Fruit fly (Drosophila melanogaster) whole organism, pupa: Measurements from ENCODE around the gene Arf4.

Experiments
- CG12605 ChIP-seq: fragments of 200-800 bp; sonication (Bioruptor generic); IDR thresholded peaks from 2 replicates; pipeline ENCODE4 v1.3.6; 2022; ENCODE audit warnings: missing biosample characterization, missing genetic modification characterization
- CG17806 ChIP-seq: fragments of 200-800 bp; sonication (Bioruptor generic); optimal IDR thresholded peaks from 2 replicates; lab custom pipeline; 2018; ENCODE audit warnings: missing biosample characterization, mild to moderate bottlenecking, missing genetic modification characterization, moderate library complexity
- CG34367 ChIP-seq: fragments of 200-800 bp; sonication (Bioruptor generic); optimal IDR thresholded peaks from 2 replicates; lab custom pipeline; 2018; ENCODE audit warnings: missing biosample characterization, mild to moderate bottlenecking, missing genetic modification characterization
- Ets98B ChIP-seq: fragments of 200-800 bp; sonication (Bioruptor generic); IDR thresholded peaks from 2 replicates; pipeline ENCODE4 v1.3.6; 2022; ENCODE audit warnings: missing biosample characterization, missing genetic modification characterization
- Pif1A ChIP-seq: fragments of 200-800 bp; sonication (Bioruptor generic); optimal IDR thresholded peaks from 3 replicates; lab custom pipeline; 2016; ENCODE audit warnings: missing biosample characterization, missing genetic modification characterization
- Snoo ChIP-seq: fragments of 200-800 bp; sonication (Bioruptor generic); optimal IDR thresholded peaks from 3 replicates; lab custom pipeline; 2017; ENCODE audit warnings: missing biosample characterization, mild to moderate bottlenecking, missing genetic modification characterization, inconsistent platforms

DNA sequence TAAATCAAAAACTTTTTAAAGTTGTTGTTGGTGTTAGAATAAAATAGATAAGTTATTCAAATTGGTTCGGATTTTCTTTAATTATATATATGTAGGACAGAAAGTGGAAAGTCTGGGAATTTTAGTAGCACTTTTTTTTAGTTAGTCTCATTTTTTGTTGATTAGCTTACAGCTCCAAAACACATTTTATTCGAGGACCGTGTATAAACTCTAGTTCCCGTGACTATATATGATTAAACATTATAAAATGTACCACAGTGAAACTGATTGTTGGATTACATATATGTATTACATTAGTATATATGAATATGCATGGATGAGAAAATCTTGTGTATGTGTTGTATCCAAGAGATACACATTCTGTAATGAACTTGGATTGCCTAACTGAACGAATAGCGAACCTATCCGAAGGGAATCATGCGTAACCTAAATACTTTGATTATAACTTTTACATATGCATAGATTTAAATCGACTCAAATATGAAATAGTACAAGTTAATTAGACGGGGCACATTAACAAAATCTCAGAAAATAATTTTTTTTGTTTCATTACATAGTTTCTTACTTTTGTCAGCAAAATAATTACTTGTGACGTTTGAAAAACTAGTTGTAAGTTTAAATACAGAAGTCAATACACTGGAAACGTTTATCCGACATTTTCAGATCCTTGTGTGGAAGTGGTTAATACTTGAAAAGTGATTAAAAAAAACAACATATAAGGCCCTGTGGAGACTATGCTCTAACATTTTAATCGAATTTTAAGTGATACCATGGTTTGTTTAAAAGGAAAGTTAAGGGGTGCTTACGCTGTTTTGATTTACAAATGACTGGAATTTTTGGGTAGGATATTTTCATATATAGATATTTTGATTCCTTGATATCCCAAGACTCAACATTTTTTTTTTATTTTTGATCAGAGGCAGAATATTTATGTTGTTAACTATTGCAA is 1.0 kb upstream of the Arf4 start, which contains the start of gene Cals:
- no peak for TF ChIP-seq Ets98B (GFP tag; lab: Robert Waterston, UW)
- no peak for TF ChIP-seq CG12605 (GFP tag; lab: Robert Waterston, UW)
- TF ChIP-seq Snoo, result no peak
- TF ChIP-seq CG17806 (tag; lab: Kevin White, UChicago), result no peak
- TF ChIP-seq CG34367, result no peak
- no peak for TF ChIP-seq Pif1A
